Worm (Caenorhabditis elegans): ENCODE data around the gene R74.7.

DNA sequence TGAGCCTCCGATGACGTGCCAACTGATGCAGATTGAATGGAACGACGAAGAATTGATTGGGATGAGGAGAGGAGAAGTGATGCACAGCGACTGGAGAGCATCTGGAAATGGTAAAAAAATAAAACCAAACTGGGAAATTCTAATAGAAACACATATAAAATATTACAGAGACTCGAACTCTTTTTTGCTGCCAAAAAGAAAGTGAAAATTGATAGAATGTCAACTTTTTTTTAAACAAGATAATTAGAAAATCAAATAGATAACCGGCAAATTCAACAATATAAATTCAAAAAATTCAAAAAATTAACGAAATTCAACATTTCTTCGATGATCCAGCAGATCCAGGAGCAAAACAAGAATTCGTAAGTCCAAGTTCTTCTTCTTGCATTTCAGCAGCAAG lies 39.2 kb downstream of the R74.7 start, which contains the start of gene mrpl-21:
- TF ChIP-seq fkh-10 (GFP tag; optimal IDR thresholded peaks at IDR 0.05) (no peak), hlh-30 (tag; optimal IDR thresholded peaks at IDR 0.05; ENCODE audit: insufficient read depth) (no peak), ama-1 (optimal IDR thresholded peaks at IDR 0.05) (no peak), hlh-8 (tag; optimal IDR thresholded peaks at IDR 0.05) (no peak), ceh-22 (tag; optimal IDR thresholded peaks at IDR 0.05) (no peak), unc-55 (GFP tag; optimal IDR thresholded peaks at IDR 0.05) (no peak), ceh-45 (GFP tag; IDR thresholded peaks at IDR 0.05) (no peak)

Data from whole organism, late embryonic.